Worm (Caenorhabditis elegans) whole organism, L3 larva: ENCODE data around the gene F10D2.10.
A peak's percentile ranks its signal among the peaks of the same experiment; 100 is the strongest.

ENCODE experiments used
- R02D3.7 ChIP-seq: fragments of 150-350 bp; optimal IDR thresholded peaks from 2 replicates; lab custom pipeline; 2014; ENCODE audit warnings: missing biosample characterization, missing genetic modification characterization
- ZK546.5 ChIP-seq: sonication (generic microtip); optimal IDR thresholded peaks from 2 replicates; lab custom pipeline; 2017; ENCODE audit warnings: missing biosample characterization, missing genetic modification characterization
- aly-2 ChIP-seq: fragments of 150-350 bp; optimal IDR thresholded peaks from 2 replicates; lab custom pipeline; 2014; ENCODE audit warnings: missing biosample characterization, missing genetic modification characterization
- ama-1 ChIP-seq: fragments of 150-350 bp; optimal IDR thresholded peaks from 2 replicates; lab custom pipeline; 2018
- ceh-16 ChIP-seq: sonication (generic microtip); optimal IDR thresholded peaks from 2 replicates; lab custom pipeline; 2017; ENCODE audit warnings: missing biosample characterization, missing genetic modification characterization
- ceh-82 ChIP-seq: fragments of 150-350 bp; optimal IDR thresholded peaks from 2 replicates; lab custom pipeline; 2014; ENCODE audit warnings: missing biosample characterization, missing genetic modification characterization
- ceh-9 ChIP-seq: sonication (generic microtip); optimal IDR thresholded peaks from 2 replicates; lab custom pipeline; 2018; ENCODE audit warnings: missing biosample characterization, missing genetic modification characterization
- egl-27 ChIP-seq: sonication (generic microtip); optimal IDR thresholded peaks from 4 replicates; lab custom pipeline; 2017; ENCODE audit warnings: missing biosample characterization, missing genetic modification reagents, missing genetic modification characterization
- egl-5 ChIP-seq: fragments of 150-350 bp; optimal IDR thresholded peaks from 2 replicates; lab custom pipeline; 2017; ENCODE audit warnings: missing biosample characterization, missing genetic modification reagents, missing genetic modification characterization, inconsistent platforms
- elt-1 ChIP-seq: fragments of 150-350 bp; optimal IDR thresholded peaks from 2 replicates; lab custom pipeline; 2014; ENCODE audit warnings: missing biosample characterization, missing genetic modification characterization
- elt-2 ChIP-seq: sonication (generic microtip); optimal IDR thresholded peaks from 2 replicates; lab custom pipeline; 2016; ENCODE audit warnings: missing genetic modification reagents, mild to moderate bottlenecking, missing genetic modification characterization, missing compliant biosample characterization
- eor-1 ChIP-seq, 2 experiments: fragments of 150-350 bp; optimal IDR thresholded peaks; 2 replicates each; lab custom pipeline; 2014 to 2018; ENCODE audit warnings: missing biosample characterization in 2 of 2, missing genetic modification characterization in 2 of 2
- fkh-10 ChIP-seq: sonication (generic microtip); optimal IDR thresholded peaks from 2 replicates; lab custom pipeline; 2017; ENCODE audit warnings: missing biosample characterization, missing genetic modification reagents, missing genetic modification characterization
- fos-1 ChIP-seq: fragments of 150-350 bp; optimal IDR thresholded peaks from 2 replicates; lab custom pipeline; 2014; ENCODE audit warnings: missing biosample characterization, missing genetic modification characterization
- hmg-11 ChIP-seq: sonication (generic microtip); optimal IDR thresholded peaks from 2 replicates; lab custom pipeline; 2016; ENCODE audit warnings: missing genetic modification characterization, missing compliant biosample characterization
- jun-1 ChIP-seq: fragments of 150-350 bp; optimal IDR thresholded peaks from 2 replicates; lab custom pipeline; 2014; ENCODE audit warnings: missing biosample characterization, missing genetic modification reagents, missing genetic modification characterization
- lin-39 ChIP-seq: fragments of 150-350 bp; optimal IDR thresholded peaks from 2 replicates; lab custom pipeline; 2018; ENCODE audit warnings: missing biosample characterization, missing genetic modification reagents, missing genetic modification characterization
- lsy-12 ChIP-seq: sonication (generic microtip); optimal IDR thresholded peaks from 2 replicates; lab custom pipeline; 2016; ENCODE audit warnings: mild to moderate bottlenecking, missing genetic modification characterization, missing compliant biosample characterization
- nfya-1 ChIP-seq: sonication (generic microtip); optimal IDR thresholded peaks from 2 replicates; lab custom pipeline; 2017; ENCODE audit warnings: missing genetic modification characterization, mild to moderate bottlenecking, missing compliant biosample characterization, antibody characterized with exemption, moderate library complexity; ENCODE audit not compliant: insufficient read depth
- nhr-12 ChIP-seq: fragments of 150-350 bp; optimal IDR thresholded peaks from 2 replicates; lab custom pipeline; 2014; ENCODE audit warnings: missing biosample characterization, missing genetic modification characterization
- nhr-23 ChIP-seq: fragments of 150-350 bp; optimal IDR thresholded peaks from 2 replicates; lab custom pipeline; 2014; ENCODE audit warnings: missing biosample characterization, missing genetic modification reagents, missing genetic modification characterization
- nhr-237 ChIP-seq: fragments of 150-350 bp; optimal IDR thresholded peaks from 2 replicates; lab custom pipeline; 2014; ENCODE audit warnings: missing biosample characterization, missing genetic modification characterization
- nhr-25 ChIP-seq: sonication (generic microtip); optimal IDR thresholded peaks from 2 replicates; lab custom pipeline; 2017; ENCODE audit warnings: missing biosample characterization, missing genetic modification characterization
- nhr-28 ChIP-seq: fragments of 150-350 bp; optimal IDR thresholded peaks from 2 replicates; lab custom pipeline; 2014; ENCODE audit warnings: missing biosample characterization, missing genetic modification characterization
- nhr-43 ChIP-seq: sonication (generic microtip); optimal IDR thresholded peaks from 2 replicates; lab custom pipeline; 2016; ENCODE audit warnings: mild to moderate bottlenecking, missing genetic modification characterization, missing compliant biosample characterization; ENCODE audit not compliant: poor library complexity, severe bottlenecking
- pha-4 ChIP-seq: fragments of 150-350 bp; optimal IDR thresholded peaks from 2 replicates; lab custom pipeline; 2014; ENCODE audit warnings: missing biosample characterization, missing genetic modification reagents, missing genetic modification characterization
- sea-2 ChIP-seq: fragments of 150-350 bp; sonication (generic microtip); optimal IDR thresholded peaks from 4 replicates; lab custom pipeline; 2014; ENCODE audit warnings: missing biosample characterization, missing genetic modification reagents, missing genetic modification characterization
- skn-1 ChIP-seq: fragments of 150-350 bp; optimal IDR thresholded peaks from 2 replicates; lab custom pipeline; 2014; ENCODE audit warnings: missing biosample characterization, missing genetic modification characterization
- snpc-4 ChIP-seq: fragments of 150-350 bp; optimal IDR thresholded peaks from 2 replicates; lab custom pipeline; 2014; ENCODE audit warnings: missing biosample characterization, missing genetic modification characterization
- tbx-2 ChIP-seq: sonication (generic microtip); optimal IDR thresholded peaks from 2 replicates; lab custom pipeline; 2016; ENCODE audit warnings: mild to moderate bottlenecking, missing genetic modification characterization, missing compliant biosample characterization
- unc-39 ChIP-seq: sonication (generic microtip); optimal IDR thresholded peaks from 4 replicates; lab custom pipeline; 2017; ENCODE audit warnings: missing biosample characterization, missing genetic modification characterization
- ztf-11 ChIP-seq: fragments of 150-350 bp; optimal IDR thresholded peaks from 2 replicates; lab custom pipeline; 2014; ENCODE audit warnings: missing biosample characterization, missing genetic modification characterization
- ztf-4 ChIP-seq: fragments of 150-350 bp; optimal IDR thresholded peaks from 2 replicates; lab custom pipeline; 2014; ENCODE audit warnings: missing biosample characterization, missing genetic modification characterization

Gene F10D2.10

DNA sequence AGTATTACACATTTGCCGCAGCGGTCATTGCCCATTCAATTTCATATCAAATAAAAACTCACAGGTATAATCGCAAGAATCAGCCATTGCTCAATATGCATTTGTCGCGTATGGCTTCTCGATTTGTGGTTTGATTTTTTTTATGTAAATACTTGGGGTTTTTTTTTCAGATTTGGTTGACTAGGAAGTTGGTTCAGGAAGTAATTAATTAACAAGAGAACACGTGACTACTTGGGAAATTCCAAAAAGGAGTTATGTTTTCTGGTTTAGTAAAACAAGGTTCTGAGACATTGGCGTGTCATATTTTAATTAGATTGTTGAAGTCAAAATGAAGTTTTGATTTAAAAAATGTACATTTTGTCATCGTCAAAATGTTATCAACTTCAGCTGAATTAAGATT lies 25.0 kb downstream of the F10D2.10 start, which contains the start of gene srx-36:
TSS of gene srx-36 (minus strand) at position 101 of the 400 bp plus-strand sequence.
- TF ChIP-seq nhr-237 (tag; lab: Kevin White, UChicago), result no peak
- no peak for TF ChIP-seq lin-39 (tag; lab: Kevin White, UChicago)
- TF ChIP-seq fkh-10, result no peak
- no peak for TF ChIP-seq egl-5 (tag; lab: Kevin White, UChicago)
- TF ChIP-seq ZK546.5, result no peak
- no peak for TF ChIP-seq elt-1 (tag; lab: Kevin White, UChicago)
- no peak for TF ChIP-seq R02D3.7 (tag; lab: Kevin White, UChicago)
- no peak for TF ChIP-seq egl-27 (tag; lab: Kevin White, UChicago)
- TF ChIP-seq, all 47 proteins: peak for 0

DNA sequence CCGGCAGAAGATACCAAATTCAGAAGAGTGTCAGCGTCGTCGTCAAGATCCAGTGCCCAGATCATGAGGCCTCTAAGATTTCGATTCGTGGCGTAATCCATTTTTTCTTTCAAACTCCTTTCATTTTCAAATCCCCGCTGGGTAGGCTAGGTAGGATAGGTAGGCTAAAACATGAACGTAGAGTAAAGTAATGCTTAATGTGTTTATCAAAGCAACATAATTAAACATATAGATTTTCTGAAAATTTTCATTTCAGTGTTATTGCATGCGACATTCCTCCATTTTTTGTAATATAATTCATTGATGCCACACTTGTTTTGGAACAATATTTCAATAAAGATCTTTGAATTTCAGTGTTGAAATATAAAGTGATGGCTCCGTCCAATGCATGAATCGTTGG lies 26.5 kb downstream of the F10D2.10 start, which contains the start of gene T01C4.8:
TSS of gene T01C4.8 (minus strand) at position 101 of the 400 bp plus-strand sequence.
- TF ChIP-seq sea-2 (GFP tag; lab: Kevin White, UChicago) (no peak), skn-1 (tag; lab: Kevin White, UChicago) (no peak)

DNA sequence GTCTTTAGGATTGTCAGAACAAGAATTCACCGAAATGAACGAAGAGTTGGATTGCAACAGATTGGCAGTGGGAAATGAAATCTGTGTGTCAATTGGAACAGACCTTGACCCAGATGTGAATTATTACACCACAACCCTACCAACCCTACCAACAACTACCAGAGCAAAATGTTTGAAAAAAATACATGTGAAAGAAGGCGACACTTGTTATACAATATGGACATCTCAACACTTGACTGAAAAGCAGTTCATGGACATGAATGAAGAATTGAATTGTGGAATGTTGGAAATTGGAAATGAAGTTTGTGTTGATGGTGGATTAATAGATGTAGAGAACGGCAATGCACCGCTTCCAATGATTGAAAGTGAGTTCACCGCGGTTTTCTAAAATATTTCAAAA lies 32.0 kb downstream of the F10D2.10 start:
- no peak for TF ChIP-seq fos-1
- no peak for TF ChIP-seq hmg-11
- no peak for TF ChIP-seq elt-2 (tag; lab: Kevin White, UChicago)
- TF ChIP-seq nhr-237 (tag; lab: Kevin White, UChicago), result no peak
- no peak for TF ChIP-seq skn-1 (tag; lab: Kevin White, UChicago)
- no peak for TF ChIP-seq ceh-82 (tag; lab: Kevin White, UChicago)
- TF ChIP-seq snpc-4 (tag; lab: Kevin White, UChicago), result no peak
- no peak for TF ChIP-seq aly-2 (tag; lab: Kevin White, UChicago)
- TF ChIP-seq nhr-23, result no peak
- TF ChIP-seq jun-1 (tag; lab: Kevin White, UChicago), result no peak
- TF ChIP-seq eor-1 (tag; optimal IDR thresholded peaks at IDR 0.05; lab: Kevin White, UChicago), result no peak
- TF ChIP-seq nhr-28 (tag; lab: Kevin White, UChicago), result no peak
- TF ChIP-seq, all 47 proteins: peak for 0

DNA sequence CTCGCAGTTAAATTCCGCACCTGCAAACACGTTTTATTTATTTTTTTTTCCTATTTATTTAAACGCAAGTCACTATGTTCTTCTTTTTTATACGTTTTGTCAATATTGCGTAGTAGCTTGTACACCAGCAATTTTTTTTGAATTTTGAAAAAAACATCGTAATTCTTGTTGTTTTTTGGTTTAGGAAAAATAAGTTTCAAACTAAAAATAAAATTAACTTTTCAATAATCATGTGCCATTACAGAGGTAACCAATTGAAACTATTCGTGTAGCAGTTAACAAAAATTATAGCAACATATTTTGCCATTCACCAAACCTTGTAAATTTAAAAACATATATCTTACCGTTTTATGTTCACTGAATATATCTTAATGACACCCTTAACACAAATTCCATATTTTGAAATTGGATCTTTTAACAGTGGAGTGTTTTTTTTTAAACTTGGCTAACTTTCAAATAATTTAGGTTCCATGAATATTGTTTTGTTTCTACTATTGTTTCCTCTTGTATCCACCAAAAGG lies 32.7 kb downstream of the F10D2.10 start, which contains the start of gene lmd-5:
TSS of gene lmd-5 (plus strand) at position 471 of the 521 bp plus-strand sequence.
- TF ChIP-seq ceh-9 (tag; lab: Kevin White, UChicago), result no peak
- TF ChIP-seq nhr-12 (tag; lab: Kevin White, UChicago), result no peak
- no peak for TF ChIP-seq skn-1 (tag; lab: Kevin White, UChicago)
- no peak for TF ChIP-seq nfya-1
- TF ChIP-seq pha-4 (tag; lab: Kevin White, UChicago), result peak; percentile 63
- TF ChIP-seq nhr-23, result no peak
- TF ChIP-seq nhr-25 (tag; lab: Kevin White, UChicago), result no peak
- TF ChIP-seq lsy-12 (tag; lab: Kevin White, UChicago), result no peak

DNA sequence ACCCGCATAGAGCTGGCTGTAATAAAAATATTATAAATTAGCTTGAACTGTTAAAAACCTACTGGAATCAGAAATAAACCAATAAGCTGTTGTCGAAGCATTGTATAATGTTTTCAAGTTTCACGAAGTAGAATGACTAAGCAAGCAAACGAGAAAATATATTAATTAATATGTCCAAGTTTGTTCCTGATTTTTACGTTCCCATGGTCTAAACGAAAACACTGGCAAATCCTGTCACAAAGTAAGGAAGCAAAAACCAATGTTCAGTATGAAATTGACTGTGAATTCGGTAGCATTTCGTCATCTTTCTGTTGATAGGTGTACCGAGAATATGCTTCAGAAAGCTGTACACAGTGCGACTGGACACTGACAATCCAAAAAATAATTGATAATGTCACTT lies 35.8 kb downstream of the F10D2.10 start, which contains the start of gene srx-34:
TSS of gene srx-34 (minus strand) at position 101 of the 400 bp plus-strand sequence.
- TF ChIP-seq unc-39, result no peak
- no peak for TF ChIP-seq ama-1 (lab: Kevin White, UChicago)
- TF ChIP-seq nhr-43, result no peak
- TF ChIP-seq sea-2 (GFP tag; lab: Kevin White, UChicago), result no peak
- no peak for TF ChIP-seq ceh-9 (tag; lab: Kevin White, UChicago)
- no peak for TF ChIP-seq jun-1 (tag; lab: Kevin White, UChicago)
- TF ChIP-seq fkh-10, result no peak
- TF ChIP-seq fos-1, result no peak
- no peak for TF ChIP-seq ztf-4 (tag; lab: Kevin White, UChicago)
- no peak for TF ChIP-seq egl-27 (tag; lab: Kevin White, UChicago)

DNA sequence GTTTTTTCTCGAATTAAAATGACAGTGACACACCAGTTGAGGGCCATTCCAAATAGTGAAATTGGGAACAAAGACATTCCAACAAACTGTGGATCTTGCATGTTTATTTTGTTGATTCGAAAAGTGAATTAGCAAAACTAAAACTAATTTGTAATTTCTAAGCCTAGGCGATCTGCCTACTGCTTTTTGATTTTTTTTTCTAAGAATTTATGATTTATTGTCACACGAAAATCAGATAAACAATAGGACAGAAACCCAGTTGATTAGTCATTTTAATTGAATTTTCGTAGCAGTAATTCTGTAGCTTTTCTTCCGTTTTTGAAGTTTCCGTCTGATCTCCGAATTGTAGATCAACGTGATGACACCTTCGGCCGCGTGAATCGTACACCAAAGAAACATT lies 37.2 kb downstream of the F10D2.10 start, which contains the start of gene srx-33:
TSS of gene srx-33 (minus strand) at position 101 of the 400 bp plus-strand sequence.
- TF ChIP-seq nhr-43 (no peak), ceh-16 (tag; lab: Kevin White, UChicago) (no peak), tbx-2 (no peak), ztf-11 (tag; lab: Kevin White, UChicago) (no peak), lsy-12 (tag; lab: Kevin White, UChicago) (no peak), nhr-237 (tag; lab: Kevin White, UChicago) (no peak), R02D3.7 (tag; lab: Kevin White, UChicago) (no peak)
